Worm (Caenorhabditis elegans) whole organism, L3 larva: Measurements from ENCODE around the gene Y49F6B.20.

Source experiments
- ama-1 ChIP-seq: fragments of 150-350 bp; optimal IDR thresholded peaks from 2 replicates; lab custom pipeline; 2018
- daf-12 ChIP-seq: fragments of 150-350 bp; optimal IDR thresholded peaks from 2 replicates; lab custom pipeline; 2014; ENCODE audit warnings: missing biosample characterization, missing genetic modification reagents, missing genetic modification characterization
- elt-3 ChIP-seq, 3 experiments: fragments of 150-350 bp in 1 of 3; sonication (generic microtip) in 2 of 3; optimal IDR thresholded peaks; 2 replicates in 2 of 3; 4 replicates in 1 of 3; lab custom pipeline; 2014 to 2017; ENCODE audit warnings: missing biosample characterization in 3 of 3, missing genetic modification characterization in 3 of 3
- fos-1 ChIP-seq: fragments of 150-350 bp; optimal IDR thresholded peaks from 2 replicates; lab custom pipeline; 2014; ENCODE audit warnings: missing biosample characterization, missing genetic modification characterization
- nhr-12 ChIP-seq: fragments of 150-350 bp; optimal IDR thresholded peaks from 2 replicates; lab custom pipeline; 2014; ENCODE audit warnings: missing biosample characterization, missing genetic modification characterization
- skn-1 ChIP-seq: fragments of 150-350 bp; optimal IDR thresholded peaks from 2 replicates; lab custom pipeline; 2014; ENCODE audit warnings: missing biosample characterization, missing genetic modification characterization
- ztf-11 ChIP-seq: fragments of 150-350 bp; optimal IDR thresholded peaks from 2 replicates; lab custom pipeline; 2014; ENCODE audit warnings: missing biosample characterization, missing genetic modification characterization
- ztf-4 ChIP-seq: fragments of 150-350 bp; optimal IDR thresholded peaks from 2 replicates; lab custom pipeline; 2014; ENCODE audit warnings: missing biosample characterization, missing genetic modification characterization

- TF ChIP-seq nhr-12 (tag; lab: Kevin White, UChicago): no peak
- TF ChIP-seq ztf-4: no peak
- no peak for TF ChIP-seq ztf-11 (tag; lab: Kevin White, UChicago)
- TF ChIP-seq daf-12 (tag; lab: Kevin White, UChicago): no peak
- no peak for TF ChIP-seq elt-3 (tag; optimal IDR thresholded peaks at IDR 0.05; lab: Kevin White, UChicago)
- no peak for TF ChIP-seq fos-1 (tag; lab: Kevin White, UChicago)
- no peak for TF ChIP-seq ama-1 (lab: Kevin White, UChicago)
- TF ChIP-seq skn-1: no peak
Observed at ce11 chrII:3472817-3473216, 2.4 kb upstream of the Y49F6B.20 start, which contains the start of gene Y49F6B.6.
